Fruit fly (Drosophila melanogaster) whole organism, embryonic: ENCODE data around the gene Usp8.

Experiments used
- Antp ChIP-seq: fragments of 200-800 bp; sonication (Bioruptor generic); optimal IDR thresholded peaks from 3 replicates; lab custom pipeline; 2016; ENCODE audit warnings: missing biosample characterization, missing genetic modification characterization
- Atf6 ChIP-seq: fragments of 200-800 bp; sonication (Bioruptor generic); IDR thresholded peaks from 2 replicates; pipeline ENCODE4 v1.3.6; 2022; ENCODE audit warnings: missing biosample characterization, missing genetic modification characterization
- B-H2 ChIP-seq: fragments of 200-800 bp; sonication (Bioruptor generic); optimal IDR thresholded peaks from 2 replicates; lab custom pipeline; 2018; ENCODE audit warnings: missing biosample characterization, mild to moderate bottlenecking, missing genetic modification characterization
- Bgb ChIP-seq: fragments of 200-800 bp; sonication (Bioruptor generic); IDR thresholded peaks from 2 replicates; pipeline ENCODE4 v1.3.6; 2022; ENCODE audit warnings: missing biosample characterization, missing genetic modification characterization; ENCODE audit not compliant: partially characterized antibody
- CG10543 ChIP-seq: fragments of 200-800 bp; sonication (Bioruptor generic); optimal IDR thresholded peaks from 3 replicates; lab custom pipeline; 2017; ENCODE audit warnings: missing biosample characterization, mild to moderate bottlenecking, missing genetic modification characterization, moderate library complexity
- CG11398 ChIP-seq: fragments of 200-800 bp; sonication (Bioruptor generic); optimal IDR thresholded peaks from 2 replicates; lab custom pipeline; 2016; ENCODE audit warnings: missing biosample characterization, missing genetic modification characterization
- CG13894 ChIP-seq: fragments of 200-800 bp; sonication (Bioruptor generic); optimal IDR thresholded peaks from 3 replicates; lab custom pipeline; 2018; ENCODE audit warnings: missing biosample characterization, mild to moderate bottlenecking, missing genetic modification characterization, moderate library complexity
- CG14667 ChIP-seq: fragments of 200-800 bp; sonication (Bioruptor generic); IDR thresholded peaks from 2 replicates; pipeline ENCODE4 v1.3.6; 2022; ENCODE audit warnings: missing biosample characterization, missing genetic modification characterization
- CG14965 ChIP-seq: fragments of 200-800 bp; sonication (Bioruptor generic); optimal IDR thresholded peaks from 2 replicates; lab custom pipeline; 2016; ENCODE audit warnings: missing biosample characterization, missing genetic modification characterization, borderline replicate concordance
- CG15269 ChIP-seq: fragments of 200-800 bp; sonication (Bioruptor generic); optimal IDR thresholded peaks from 2 replicates; lab custom pipeline; 2018; ENCODE audit warnings: missing biosample characterization, mild to moderate bottlenecking, missing genetic modification characterization, moderate library complexity
- CG16813 ChIP-seq: fragments of 200-800 bp; sonication (Bioruptor generic); IDR thresholded peaks from 3 replicates; pipeline ENCODE4 v1.3.6; 2022; ENCODE audit warnings: missing biosample characterization, missing genetic modification characterization; ENCODE audit not compliant: partially characterized antibody
- CG17385 ChIP-seq: fragments of 200-800 bp; sonication (Bioruptor generic); optimal IDR thresholded peaks from 3 replicates; lab custom pipeline; 2018; ENCODE audit warnings: missing biosample characterization, mild to moderate bottlenecking, missing genetic modification characterization
- CG17568 ChIP-seq: fragments of 200-800 bp; sonication (Bioruptor generic); optimal IDR thresholded peaks from 2 replicates; lab custom pipeline; 2018; ENCODE audit warnings: missing biosample characterization, mild to moderate bottlenecking, missing genetic modification characterization, moderate library complexity
- CG17612 ChIP-seq: fragments of 200-800 bp; sonication (Bioruptor generic); IDR thresholded peaks from 2 replicates; pipeline ENCODE4 v1.3.6; 2022; ENCODE audit warnings: missing biosample characterization, missing genetic modification characterization
- CG18262 ChIP-seq: fragments of 200-800 bp; optimal IDR thresholded peaks from 3 replicates; lab custom pipeline; 2019; ENCODE audit warnings: missing biosample characterization, mild to moderate bottlenecking, missing genetic modification characterization, moderate library complexity
- CG2678 ChIP-seq: fragments of 200-800 bp; sonication (Bioruptor generic); optimal IDR thresholded peaks from 3 replicates; lab custom pipeline; 2019; ENCODE audit warnings: missing biosample characterization, mild to moderate bottlenecking, missing genetic modification characterization, moderate library complexity
- CG2712 ChIP-seq: fragments of 200-800 bp; optimal IDR thresholded peaks from 3 replicates; lab custom pipeline; 2019; ENCODE audit warnings: missing biosample characterization, mild to moderate bottlenecking, missing genetic modification characterization, moderate library complexity
- CG3163 ChIP-seq: fragments of 200-800 bp; sonication (Bioruptor generic); optimal IDR thresholded peaks from 3 replicates; lab custom pipeline; 2016; ENCODE audit warnings: missing biosample characterization, missing genetic modification characterization
- CG33557 ChIP-seq: fragments of 200-800 bp; sonication (Bioruptor generic); optimal IDR thresholded peaks from 2 replicates; lab custom pipeline; 2019; ENCODE audit warnings: missing biosample characterization, mild to moderate bottlenecking, missing genetic modification characterization, moderate library complexity
- CG5180 ChIP-seq: fragments of 200-800 bp; sonication (Bioruptor generic); optimal IDR thresholded peaks from 3 replicates; lab custom pipeline; 2017; ENCODE audit warnings: missing biosample characterization, missing genetic modification characterization, mild to moderate bottlenecking, moderate library complexity, missing genetic modification reagents
- CG6175 ChIP-seq: fragments of 200-800 bp; sonication (Bioruptor generic); IDR thresholded peaks from 3 replicates; pipeline ENCODE4 v1.3.6; 2022; ENCODE audit warnings: missing biosample characterization, missing genetic modification characterization
- CG7372 ChIP-seq: fragments of 200-800 bp; sonication (Bioruptor generic); IDR thresholded peaks from 2 replicates; pipeline ENCODE4 v1.3.6; 2022; ENCODE audit warnings: missing biosample characterization, missing genetic modification characterization
- CrebB ChIP-seq: fragments of 200-800 bp; sonication (Bioruptor generic); optimal IDR thresholded peaks from 3 replicates; lab custom pipeline; 2018; ENCODE audit warnings: missing biosample characterization, mild to moderate bottlenecking, missing genetic modification characterization
- Fer3 ChIP-seq: fragments of 200-800 bp; sonication (Bioruptor generic); optimal IDR thresholded peaks from 2 replicates; lab custom pipeline; 2018; ENCODE audit warnings: missing biosample characterization, mild to moderate bottlenecking, missing genetic modification characterization, moderate library complexity
- GATAe ChIP-seq: fragments of 200-800 bp; sonication (Bioruptor generic); conservative IDR thresholded peaks from 2 replicates; pipeline ENCODE4 v1.3.6; 2022; ENCODE audit warnings: missing biosample characterization, missing genetic modification characterization
- HLHmδ ChIP-seq: fragments of 200-800 bp; sonication (Bioruptor generic); optimal IDR thresholded peaks from 2 replicates; lab custom pipeline; 2018; ENCODE audit warnings: missing biosample characterization, mild to moderate bottlenecking, missing genetic modification characterization, moderate library complexity
- Mes4 ChIP-seq: fragments of 200-800 bp; sonication (Bioruptor generic); optimal IDR thresholded peaks from 2 replicates; lab custom pipeline; 2016; ENCODE audit warnings: missing biosample characterization, missing genetic modification characterization
- NfI ChIP-seq: fragments of 200-800 bp; sonication (Bioruptor generic); optimal IDR thresholded peaks from 3 replicates; lab custom pipeline; 2018; ENCODE audit warnings: missing biosample characterization, mild to moderate bottlenecking, missing genetic modification characterization, moderate library complexity
- Ssrp ChIP-seq: fragments of 200-800 bp; sonication (Bioruptor generic); optimal IDR thresholded peaks from 2 replicates; lab custom pipeline; 2018; ENCODE audit warnings: missing biosample characterization, mild to moderate bottlenecking, missing genetic modification characterization, moderate library complexity
- TFAM ChIP-seq: fragments of 200-800 bp; sonication (Bioruptor generic); optimal IDR thresholded peaks from 2 replicates; lab custom pipeline; 2017; ENCODE audit warnings: missing biosample characterization, missing genetic modification characterization, inconsistent platforms
- Usf ChIP-seq: fragments of 200-800 bp; sonication (Bioruptor generic); optimal IDR thresholded peaks from 2 replicates; lab custom pipeline; 2017; ENCODE audit warnings: missing genotype, missing biosample characterization, missing genetic modification characterization
- Vsx1 ChIP-seq: fragments of 200-800 bp; sonication (Bioruptor generic); optimal IDR thresholded peaks from 2 replicates; lab custom pipeline; 2017; ENCODE audit warnings: missing biosample characterization, mild to moderate bottlenecking, missing genetic modification characterization, missing genetic modification reagents
- cato ChIP-seq: fragments of 200-800 bp; sonication (Bioruptor generic); optimal IDR thresholded peaks from 2 replicates; lab custom pipeline; 2016; ENCODE audit warnings: missing biosample characterization, missing genetic modification characterization, borderline replicate concordance
- corto ChIP-seq: fragments of 200-800 bp; sonication (Bioruptor generic); optimal IDR thresholded peaks from 2 replicates; lab custom pipeline; 2016; ENCODE audit warnings: missing biosample characterization, mild to moderate bottlenecking, missing genetic modification characterization, moderate library complexity
- crol ChIP-seq: fragments of 200-800 bp; sonication (Bioruptor generic); IDR thresholded peaks from 2 replicates; pipeline ENCODE4 v1.3.6; 2022; ENCODE audit warnings: missing biosample characterization, missing genetic modification characterization
- da ChIP-seq: fragments of 200-800 bp; sonication (Bioruptor generic); optimal IDR thresholded peaks from 2 replicates; lab custom pipeline; 2016; ENCODE audit warnings: missing biosample characterization, missing genetic modification characterization
- danr ChIP-seq: fragments of 200-800 bp; sonication (Bioruptor generic); IDR thresholded peaks from 2 replicates; pipeline ENCODE4 v1.3.6; 2022; ENCODE audit warnings: missing biosample characterization, missing genetic modification characterization
- dati ChIP-seq: fragments of 200-800 bp; sonication (Bioruptor generic); IDR thresholded peaks from 2 replicates; pipeline ENCODE4 v1.3.6; 2022; ENCODE audit warnings: missing biosample characterization, missing genetic modification characterization
- dmrt11E ChIP-seq: fragments of 200-800 bp; sonication (Bioruptor generic); optimal IDR thresholded peaks from 3 replicates; lab custom pipeline; 2018; ENCODE audit warnings: missing biosample characterization, mild to moderate bottlenecking, missing genetic modification characterization, moderate library complexity
- esg ChIP-seq: fragments of 200-800 bp; sonication (Bioruptor generic); conservative IDR thresholded peaks from 2 replicates; pipeline ENCODE4 v1.3.6; 2022; ENCODE audit warnings: missing biosample characterization, missing genetic modification characterization
- gfzf ChIP-seq: fragments of 200-800 bp; sonication (Bioruptor generic); optimal IDR thresholded peaks from 2 replicates; lab custom pipeline; 2016; ENCODE audit warnings: missing biosample characterization, mild to moderate bottlenecking, missing genetic modification characterization, moderate library complexity
- grn ChIP-seq: fragments of 200-800 bp; sonication (Bioruptor generic); optimal IDR thresholded peaks from 3 replicates; lab custom pipeline; 2017; ENCODE audit warnings: missing biosample characterization, missing genetic modification characterization
- gro ChIP-seq: fragments of 200-800 bp; sonication (Bioruptor generic); optimal IDR thresholded peaks from 2 replicates; lab custom pipeline; 2016; ENCODE audit warnings: missing biosample characterization, missing genetic modification characterization
- hkb ChIP-seq, 2 experiments: fragments of 200-800 bp in 1 of 2; fragments of >200 bp in 1 of 2; sonication (Bioruptor generic) in 1 of 2; IDR thresholded peaks in 1 of 2; optimal IDR thresholded peaks in 1 of 2; 2 replicates each; pipeline versions ENCODE4 v1.3.6 to Lab custom; 2017 to 2022; ENCODE audit warnings: missing biosample characterization in 1 of 2, missing genetic modification characterization in 1 of 2
- kni ChIP-seq: fragments of 200-800 bp; sonication (Bioruptor generic); optimal IDR thresholded peaks from 3 replicates; lab custom pipeline; 2017; ENCODE audit warnings: mild to moderate bottlenecking, missing biosample characterization, missing genetic modification reagents, missing genetic modification characterization
- nmo ChIP-seq: fragments of 200-800 bp; sonication (Bioruptor generic); optimal IDR thresholded peaks from 2 replicates; lab custom pipeline; 2018; ENCODE audit warnings: missing biosample characterization, mild to moderate bottlenecking, missing genetic modification characterization, moderate library complexity
- sr ChIP-seq: fragments of 200-800 bp; sonication (Bioruptor generic); IDR thresholded peaks from 3 replicates; pipeline ENCODE4 v1.3.6; 2022; ENCODE audit warnings: missing biosample characterization, missing genetic modification characterization
- stwl ChIP-seq: fragments of 200-800 bp; sonication (Bioruptor generic); optimal IDR thresholded peaks from 3 replicates; lab custom pipeline; 2018; ENCODE audit warnings: missing biosample characterization, mild to moderate bottlenecking, missing genetic modification characterization, moderate library complexity
- tio ChIP-seq: fragments of 200-800 bp; sonication (Bioruptor generic); optimal IDR thresholded peaks from 2 replicates; lab custom pipeline; 2017; ENCODE audit warnings: missing biosample characterization, missing genetic modification characterization, inconsistent platforms
- zen2 ChIP-seq: fragments of 200-800 bp; sonication (Bioruptor generic); IDR thresholded peaks from 3 replicates; pipeline ENCODE4 v1.3.6; 2022; ENCODE audit warnings: missing biosample characterization, missing genetic modification characterization; ENCODE audit not compliant: partially characterized antibody

Gene Usp8

DNA sequence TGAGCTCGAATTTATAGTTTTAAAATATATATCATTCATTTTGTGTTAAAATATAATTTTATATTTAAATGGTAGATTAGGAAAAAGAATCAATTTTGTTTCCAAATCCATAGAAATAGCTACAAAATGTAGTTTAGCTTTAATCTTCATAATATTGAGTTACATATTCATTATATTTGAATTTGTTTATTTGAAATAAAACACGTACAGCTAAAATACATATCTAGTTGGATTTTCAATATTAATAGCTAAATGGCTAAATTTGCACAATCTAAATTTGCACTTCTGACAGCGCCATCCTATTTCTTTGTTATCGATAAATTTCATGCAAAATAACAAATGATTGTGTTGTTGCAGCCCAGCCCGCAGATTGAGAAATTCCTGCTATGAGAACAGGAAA is at the start of gene Usp8 (continued):
- TF ChIP-seq GATAe (GFP tag; lab: Robert Waterston, UW) (no peak), CG17385 (GFP tag; lab: Kevin White, UChicago) (no peak), da (GFP tag; lab: Kevin White, UChicago) (no peak), sr (GFP tag; lab: Robert Waterston, UW) (no peak), CG6175 (no peak), crol (GFP tag; lab: Robert Waterston, UW) (no peak), CG14667 (no peak), Mes4 (GFP tag; lab: Kevin White, UChicago) (no peak), B-H2 (no peak), CG13894 (tag; lab: Kevin White, UChicago) (no peak), Usf (GFP tag; lab: Kevin White, UChicago) (no peak), gro (GFP tag; lab: Kevin White, UChicago) (no peak), CG18262 (peak; percentile 60), CG11398 (GFP tag; lab: Kevin White, UChicago) (no peak), CG17612 (GFP tag; lab: Robert Waterston, UW) (no peak), Fer3 (peak; percentile 23), Ssrp (tag; lab: Kevin White, UChicago) (peak; percentile 44), dmrt11E (tag; lab: Kevin White, UChicago) (peak; percentile 29), CG33557 (GFP tag; lab: Kevin White, UChicago) (no peak), CG5180 (GFP tag; lab: Kevin White, UChicago) (no peak), Atf6 (GFP tag; lab: Robert Waterston, UW) (no peak), CG14965 (GFP tag; lab: Kevin White, UChicago) (no peak), CG17568 (no peak), NfI (GFP tag; lab: Kevin White, UChicago) (no peak), danr (GFP tag; lab: Robert Waterston, UW) (no peak), esg (GFP tag; lab: Robert Waterston, UW) (no peak), hkb (optimal IDR thresholded peaks at IDR 0.05; lab: Kevin White, UChicago) (no peak), hkb (GFP tag; IDR thresholded peaks at IDR 0.05; lab: Robert Waterston, UW) (no peak), CG16813 (GFP tag; lab: Robert Waterston, UW) (no peak), corto (no peak), CrebB (tag; lab: Kevin White, UChicago) (no peak), tio (GFP tag; lab: Kevin White, UChicago) (no peak), TFAM (GFP tag; lab: Kevin White, UChicago) (no peak), CG3163 (GFP tag; lab: Kevin White, UChicago) (no peak), CG7372 (GFP tag; lab: Robert Waterston, UW) (no peak), Bgb (GFP tag; lab: Robert Waterston, UW) (no peak), gfzf (GFP tag; lab: Kevin White, UChicago) (no peak), CG2712 (tag; lab: Kevin White, UChicago) (peak; percentile 66), kni (GFP tag; lab: Kevin White, UChicago) (no peak), grn (GFP tag; lab: Kevin White, UChicago) (no peak), CG15269 (tag; lab: Kevin White, UChicago) (no peak), Vsx1 (GFP tag; lab: Kevin White, UChicago) (no peak), zen2 (GFP tag; lab: Robert Waterston, UW) (no peak), CG2678 (tag; lab: Kevin White, UChicago) (no peak), stwl (tag; lab: Kevin White, UChicago) (peak; percentile 17), dati (GFP tag; lab: Robert Waterston, UW) (no peak), HLHmδ (GFP tag; lab: Kevin White, UChicago) (no peak), nmo (GFP tag; lab: Kevin White, UChicago) (peak; percentile 65), CG10543 (no peak), cato (no peak), Antp (GFP tag; lab: Kevin White, UChicago) (no peak)
